Fruit fly (Drosophila melanogaster) whole organism, embryonic: ENCODE measurements around the gene CG2120.

Experiments used
- Aef1 ChIP-seq: fragments of 200-800 bp; sonication (Bioruptor generic); IDR thresholded peaks from 3 replicates; pipeline ENCODE4 v1.3.6; 2022; ENCODE audit warnings: missing biosample characterization, missing genetic modification characterization
- Atf3 ChIP-seq: fragments of 200-800 bp; sonication (Bioruptor generic); optimal IDR thresholded peaks from 3 replicates; lab custom pipeline; 2016; ENCODE audit warnings: missing biosample characterization, missing genetic modification characterization
- Atf6 ChIP-seq: fragments of 200-800 bp; sonication (Bioruptor generic); IDR thresholded peaks from 2 replicates; pipeline ENCODE4 v1.3.6; 2022; ENCODE audit warnings: missing biosample characterization, missing genetic modification characterization
- BEAF-32 ChIP-seq: fragments of 200-800 bp; sonication (Bioruptor generic); optimal IDR thresholded peaks from 3 replicates; lab custom pipeline; 2017; ENCODE audit warnings: missing biosample characterization, missing genetic modification characterization, mild to moderate bottlenecking, moderate library complexity, missing genetic modification reagents
- CG10267 ChIP-seq: fragments of 200-800 bp; sonication (Bioruptor generic); optimal IDR thresholded peaks from 2 replicates; lab custom pipeline; 2018; ENCODE audit warnings: missing biosample characterization, mild to moderate bottlenecking, missing genetic modification characterization, moderate library complexity
- CG11504 ChIP-seq: fragments of 200-800 bp; sonication (Bioruptor generic); optimal IDR thresholded peaks from 3 replicates; lab custom pipeline; 2019; ENCODE audit warnings: missing biosample characterization, mild to moderate bottlenecking, missing genetic modification characterization, moderate library complexity
- CG12391 ChIP-seq: fragments of 200-800 bp; sonication (Bioruptor generic); optimal IDR thresholded peaks from 3 replicates; lab custom pipeline; 2018; ENCODE audit warnings: missing biosample characterization, mild to moderate bottlenecking, missing genetic modification characterization, moderate library complexity
- CG13624 ChIP-seq: fragments of 200-800 bp; sonication (Bioruptor generic); optimal IDR thresholded peaks from 2 replicates; lab custom pipeline; 2016; ENCODE audit warnings: missing biosample characterization, missing genetic modification characterization
- CG13775 ChIP-seq: fragments of 200-800 bp; sonication (Bioruptor generic); optimal IDR thresholded peaks from 3 replicates; lab custom pipeline; 2017; ENCODE audit warnings: missing biosample characterization, mild to moderate bottlenecking, missing genetic modification characterization
- CG16815 ChIP-seq: fragments of 200-800 bp; sonication (Bioruptor generic); optimal IDR thresholded peaks from 3 replicates; lab custom pipeline; 2017; ENCODE audit warnings: missing biosample characterization, mild to moderate bottlenecking, missing genetic modification characterization
- CG16863 ChIP-seq: fragments of 200-800 bp; sonication (Bioruptor generic); optimal IDR thresholded peaks from 3 replicates; lab custom pipeline; 2016; ENCODE audit warnings: missing biosample characterization, missing genetic modification characterization
- CG17359 ChIP-seq: fragments of 200-800 bp; sonication (Bioruptor generic); optimal IDR thresholded peaks from 3 replicates; lab custom pipeline; 2018; ENCODE audit warnings: missing biosample characterization, mild to moderate bottlenecking, missing genetic modification characterization, moderate library complexity
- CG17829 ChIP-seq: fragments of 200-800 bp; optimal IDR thresholded peaks from 2 replicates; lab custom pipeline; 2019; ENCODE audit warnings: missing biosample characterization, mild to moderate bottlenecking, missing genetic modification characterization, moderate library complexity
- CG17912 ChIP-seq: fragments of 200-800 bp; sonication (Bioruptor generic); optimal IDR thresholded peaks from 2 replicates; lab custom pipeline; 2018; ENCODE audit warnings: missing biosample characterization, mild to moderate bottlenecking, missing genetic modification characterization
- CG18619 ChIP-seq: fragments of 200-800 bp; sonication (Bioruptor generic); optimal IDR thresholded peaks from 3 replicates; lab custom pipeline; 2017; ENCODE audit warnings: missing biosample characterization, mild to moderate bottlenecking, missing genetic modification characterization
- CG2120 ChIP-seq: fragments of 200-800 bp; sonication (Bioruptor generic); optimal IDR thresholded peaks from 3 replicates; lab custom pipeline; 2016; ENCODE audit warnings: missing biosample characterization, missing genetic modification characterization
- CG2678 ChIP-seq: fragments of 200-800 bp; sonication (Bioruptor generic); optimal IDR thresholded peaks from 3 replicates; lab custom pipeline; 2019; ENCODE audit warnings: missing biosample characterization, mild to moderate bottlenecking, missing genetic modification characterization, moderate library complexity
- CG2875 ChIP-seq: fragments of 200-800 bp; sonication (Bioruptor generic); optimal IDR thresholded peaks from 2 replicates; lab custom pipeline; 2017; ENCODE audit warnings: missing biosample characterization, mild to moderate bottlenecking, missing genetic modification characterization, missing genetic modification reagents
- CG3065 ChIP-seq: fragments of 200-800 bp; sonication (Bioruptor generic); optimal IDR thresholded peaks from 2 replicates; lab custom pipeline; 2016; ENCODE audit warnings: missing biosample characterization, missing genetic modification characterization
- CG31365 ChIP-seq: fragments of 200-800 bp; sonication (Bioruptor generic); optimal IDR thresholded peaks from 2 replicates; lab custom pipeline; 2018; ENCODE audit warnings: missing biosample characterization, mild to moderate bottlenecking, missing genetic modification characterization
- CG31388 ChIP-seq: fragments of 200-800 bp; sonication (Bioruptor generic); optimal IDR thresholded peaks from 2 replicates; lab custom pipeline; 2016; ENCODE audit warnings: missing biosample characterization, missing genetic modification characterization
- CG33213 ChIP-seq: fragments of 200-800 bp; sonication (Bioruptor generic); optimal IDR thresholded peaks from 3 replicates; lab custom pipeline; 2016; ENCODE audit warnings: missing biosample characterization, missing genetic modification characterization
- CG5180 ChIP-seq: fragments of 200-800 bp; sonication (Bioruptor generic); optimal IDR thresholded peaks from 3 replicates; lab custom pipeline; 2017; ENCODE audit warnings: missing biosample characterization, missing genetic modification characterization, mild to moderate bottlenecking, moderate library complexity, missing genetic modification reagents
- CG8765 ChIP-seq: fragments of 200-800 bp; sonication (Bioruptor generic); IDR thresholded peaks from 2 replicates; pipeline ENCODE4 v1.3.6; 2022; ENCODE audit warnings: missing biosample characterization, missing genetic modification characterization
- CG8924 ChIP-seq: fragments of 200-800 bp; optimal IDR thresholded peaks from 3 replicates; lab custom pipeline; 2019; ENCODE audit warnings: missing biosample characterization, mild to moderate bottlenecking, missing genetic modification characterization, moderate library complexity
- D19A ChIP-seq: fragments of 200-800 bp; optimal IDR thresholded peaks from 3 replicates; lab custom pipeline; 2019; ENCODE audit warnings: missing biosample characterization, mild to moderate bottlenecking, missing genetic modification characterization, moderate library complexity
- Dad ChIP-seq: fragments of 200-800 bp; sonication (Bioruptor generic); optimal IDR thresholded peaks from 3 replicates; lab custom pipeline; 2016; ENCODE audit warnings: missing biosample characterization, missing genetic modification characterization
- Dek ChIP-seq: fragments of 200-800 bp; sonication (Bioruptor generic); optimal IDR thresholded peaks from 3 replicates; lab custom pipeline; 2019; ENCODE audit warnings: missing biosample characterization, mild to moderate bottlenecking, missing genetic modification characterization, moderate library complexity
- Dll ChIP-seq: fragments of 200-800 bp; sonication (Bioruptor generic); IDR thresholded peaks from 4 replicates; pipeline ENCODE4 v1.3.6; 2022; ENCODE audit warnings: missing biosample characterization, missing genetic modification characterization; ENCODE audit not compliant: partially characterized antibody
- Gsc ChIP-seq: fragments of 200-800 bp; sonication (Bioruptor generic); IDR thresholded peaks from 2 replicates; pipeline ENCODE4 v1.3.6; 2022; ENCODE audit warnings: missing biosample characterization, missing genetic modification characterization
- Gug ChIP-seq: fragments of 200-800 bp; sonication (Bioruptor generic); IDR thresholded peaks from 4 replicates; pipeline ENCODE4 v1.3.6; 2022; ENCODE audit warnings: missing biosample characterization, missing genetic modification characterization
- Hr3 ChIP-seq: fragments of 200-800 bp; sonication (Bioruptor generic); optimal IDR thresholded peaks from 3 replicates; lab custom pipeline; 2016; ENCODE audit warnings: missing biosample characterization, missing genetic modification characterization
- Hr51 ChIP-seq, 2 experiments: fragments of 200-800 bp; sonication (Bioruptor generic); optimal IDR thresholded peaks; 2 replicates in 1 of 2; 3 replicates in 1 of 2; lab custom pipeline; 2016 to 2018; ENCODE audit warnings: missing biosample characterization in 2 of 2, missing genetic modification characterization in 2 of 2, mild to moderate bottlenecking in 1 of 2, moderate library complexity in 1 of 2
- Hr78 ChIP-seq, 2 experiments: fragments of 200-800 bp in 1 of 2; fragments of >200 bp in 1 of 2; sonication (Bioruptor generic) in 1 of 2; optimal IDR thresholded peaks; 2 replicates each; lab custom pipeline; 2017 to 2019; ENCODE audit warnings: missing biosample characterization in 2 of 2, missing genetic modification characterization in 2 of 2, mild to moderate bottlenecking in 1 of 2, moderate library complexity in 1 of 2
- Max ChIP-seq: fragments of 200-800 bp; sonication (Bioruptor generic); optimal IDR thresholded peaks from 2 replicates; lab custom pipeline; 2016; ENCODE audit warnings: missing biosample characterization, mild to moderate bottlenecking, missing genetic modification characterization
- Mrtf ChIP-seq: fragments of 200-800 bp; sonication (Bioruptor generic); IDR thresholded peaks from 3 replicates; pipeline ENCODE4 v1.3.6; 2022; ENCODE audit warnings: missing biosample characterization, missing genetic modification characterization
- Neu2 ChIP-seq: fragments of 200-800 bp; sonication (Bioruptor generic); optimal IDR thresholded peaks from 3 replicates; lab custom pipeline; 2016; ENCODE audit warnings: missing biosample characterization, missing genetic modification characterization, borderline replicate concordance
- Rx ChIP-seq: fragments of 200-800 bp; sonication (Bioruptor generic); IDR thresholded peaks from 2 replicates; pipeline ENCODE4 v1.3.6; 2022; ENCODE audit warnings: missing biosample characterization, missing genetic modification characterization
- Scr ChIP-seq: fragments of 200-800 bp; sonication (Bioruptor generic); IDR thresholded peaks from 2 replicates; pipeline ENCODE4 v1.3.6; 2022; ENCODE audit warnings: missing biosample characterization, missing genetic modification characterization; ENCODE audit not compliant: partially characterized antibody
- Usf ChIP-seq: fragments of 200-800 bp; sonication (Bioruptor generic); optimal IDR thresholded peaks from 2 replicates; lab custom pipeline; 2017; ENCODE audit warnings: missing genotype, missing biosample characterization, missing genetic modification characterization
- aop ChIP-seq: fragments of 200-800 bp; sonication (Bioruptor generic); IDR thresholded peaks from 2 replicates; pipeline ENCODE4 v1.3.6; 2022; ENCODE audit warnings: missing biosample characterization, missing genetic modification characterization
- cas ChIP-seq: fragments of 200-800 bp; sonication (Bioruptor generic); IDR thresholded peaks from 2 replicates; pipeline ENCODE4 v1.3.6; 2022; ENCODE audit warnings: missing biosample characterization, missing genetic modification characterization
- fru ChIP-seq: fragments of >200 bp; optimal IDR thresholded peaks from 2 replicates; lab custom pipeline; 2017
- grau ChIP-seq: fragments of 200-800 bp; optimal IDR thresholded peaks from 3 replicates; lab custom pipeline; 2019; ENCODE audit warnings: missing biosample characterization, mild to moderate bottlenecking, missing genetic modification characterization, moderate library complexity
- pnt ChIP-seq: fragments of 200-800 bp; sonication (Bioruptor generic); optimal IDR thresholded peaks from 3 replicates; lab custom pipeline; 2016; ENCODE audit warnings: missing biosample characterization, missing genetic modification characterization
- shn ChIP-seq: fragments of 200-800 bp; sonication (Bioruptor generic); optimal IDR thresholded peaks from 3 replicates; lab custom pipeline; 2016; ENCODE audit warnings: missing biosample characterization, missing genetic modification characterization
- tio ChIP-seq: fragments of 200-800 bp; sonication (Bioruptor generic); optimal IDR thresholded peaks from 2 replicates; lab custom pipeline; 2017; ENCODE audit warnings: missing biosample characterization, missing genetic modification characterization, inconsistent platforms
- trem ChIP-seq: fragments of 200-800 bp; optimal IDR thresholded peaks from 3 replicates; lab custom pipeline; 2019; ENCODE audit warnings: missing biosample characterization, mild to moderate bottlenecking, missing genetic modification characterization, moderate library complexity
- usp ChIP-seq: fragments of >200 bp; optimal IDR thresholded peaks from 2 replicates; lab custom pipeline; 2017; ENCODE audit warnings: missing biosample characterization, missing genetic modification characterization

CG2120 gene

DNA sequence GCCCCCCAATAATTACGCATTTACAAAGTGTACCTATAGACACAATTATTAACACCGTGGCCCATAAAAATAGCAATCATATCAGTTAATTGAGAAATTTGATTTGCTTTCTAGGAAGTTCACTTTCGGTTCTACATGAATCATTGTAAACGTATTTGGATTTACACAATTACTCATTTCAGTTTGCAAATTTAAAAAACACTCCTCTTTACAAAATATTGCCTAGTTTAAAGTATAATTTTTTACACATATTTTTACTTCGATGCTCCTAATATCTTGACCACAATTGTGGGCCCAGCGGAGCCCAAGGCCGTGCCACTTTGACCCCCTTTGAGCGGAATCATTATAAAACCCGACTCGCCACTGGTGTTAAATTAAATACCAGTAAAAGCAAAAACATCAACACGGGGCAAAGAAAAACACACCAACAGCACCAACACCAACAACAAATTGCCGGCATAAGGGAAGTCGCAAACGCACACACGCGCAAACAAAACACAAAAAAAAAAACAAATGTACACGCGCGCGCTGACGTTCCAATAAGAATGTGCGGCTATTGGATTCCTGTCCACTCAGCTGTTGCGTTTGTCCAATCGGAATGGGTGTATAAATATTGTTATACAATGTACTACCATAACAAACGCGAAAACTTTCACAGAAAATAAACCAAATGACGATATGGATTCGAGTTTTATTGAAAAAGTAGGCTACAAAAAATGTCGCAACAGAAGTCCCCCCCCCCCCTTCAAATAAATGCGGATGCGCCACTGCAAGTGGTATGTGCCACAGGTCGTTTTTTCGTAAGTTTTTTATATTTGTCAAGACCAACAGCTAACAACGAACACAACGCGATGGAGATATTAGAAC lies 20.9 kb upstream of the CG2120 start (continued):
- TF ChIP-seq Atf6 (GFP tag; lab: Robert Waterston, UW) (peak; percentile 70), Aef1 (peak; percentile 35; the same call in 1 of the 3 replicates), Usf (no peak), Atf3 (GFP tag; lab: Kevin White, UChicago) (no peak), CG8765 (GFP tag; lab: Robert Waterston, UW) (no peak), CG13624 (GFP tag; lab: Kevin White, UChicago) (peak; percentile 65), CG2875 (peak; percentile 16), CG5180 (GFP tag; lab: Kevin White, UChicago) (peak; percentile 35), fru (lab: Kevin White, UChicago) (no peak), Gsc (GFP tag; lab: Robert Waterston, UW) (no peak), CG31388 (peak; percentile 13), aop (GFP tag; lab: Robert Waterston, UW) (no peak), CG31365 (tag; lab: Kevin White, UChicago) (peak; percentile 20), trem (tag; lab: Kevin White, UChicago) (peak; percentile 5), CG33213 (no peak), CG12391 (tag; lab: Kevin White, UChicago) (peak; percentile 64), CG17359 (tag; lab: Kevin White, UChicago) (peak; percentile 62), D19A (tag; lab: Kevin White, UChicago) (peak; percentile 47), Max (peak; percentile 16), Mrtf (GFP tag; lab: Robert Waterston, UW) (no peak), CG17829 (tag; lab: Kevin White, UChicago) (peak; percentile 41), cas (no peak), CG16815 (GFP tag; lab: Kevin White, UChicago) (no peak), Gug (GFP tag; lab: Robert Waterston, UW) (no peak), Scr (no peak), CG18619 (peak; percentile 52), Hr51 (GFP tag; optimal IDR thresholded peaks at IDR 0.05; lab: Kevin White, UChicago) (peak; percentile 15 to 77), CG16863 (GFP tag; lab: Kevin White, UChicago) (peak; percentile 49), grau (tag; lab: Kevin White, UChicago) (peak; percentile 79), Dll (GFP tag; lab: Robert Waterston, UW) (no peak), CG13775 (peak; percentile 52), Neu2 (no peak), CG2678 (peak; percentile 80), tio (no peak), CG3065 (no peak), usp (GFP tag; lab: Kevin White, UChicago) (no peak), CG11504 (tag; lab: Kevin White, UChicago) (peak; percentile 66), Rx (no peak), shn (GFP tag; lab: Kevin White, UChicago) (no peak), CG17912 (GFP tag; lab: Kevin White, UChicago) (no peak), CG8924 (peak; percentile 64), BEAF-32 (GFP tag; lab: Kevin White, UChicago) (no peak), Hr78 (GFP tag; optimal IDR thresholded peaks at IDR 0.05; lab: Kevin White, UChicago) (peak in 1 of 2 experiments; percentile 61), Dek (tag; lab: Kevin White, UChicago) (peak; percentile 61), CG10267 (tag; lab: Kevin White, UChicago) (peak; percentile 39), CG2120 (GFP tag; lab: Kevin White, UChicago) (peak; percentile 83), pnt (GFP tag; lab: Kevin White, UChicago) (no peak), Hr3 (no peak), Dad (GFP tag; lab: Kevin White, UChicago) (no peak)
